Worm (Caenorhabditis elegans) whole organism, young adult: ENCODE results near the gene H04D03.4.

Source experiments
- B0261.1 ChIP-seq: sonication (generic microtip); optimal IDR thresholded peaks from 2 replicates; lab custom pipeline; 2016; ENCODE audit warnings: mild to moderate bottlenecking, missing genetic modification characterization, moderate library complexity, missing compliant biosample characterization
- B0336.3 ChIP-seq: fragments of 200-800 bp; sonication (Bioruptor generic); IDR thresholded peaks from 2 replicates; pipeline ENCODE4 v1.3.6; 2022; ENCODE audit warnings: missing genetic modification characterization, missing compliant biosample characterization
- C06A6.2 ChIP-seq: fragments of 200-800 bp; sonication (Bioruptor generic); conservative IDR thresholded peaks from 2 replicates; pipeline ENCODE4 v1.3.6; 2022; ENCODE audit warnings: missing genetic modification characterization, missing compliant biosample characterization
- C17E4.6 ChIP-seq: fragments of 200-800 bp; sonication (Bioruptor generic); IDR thresholded peaks from 2 replicates; pipeline ENCODE4 v1.3.6; 2022; ENCODE audit warnings: missing genetic modification reagents, missing genetic modification characterization, missing compliant biosample characterization
- D2030.7 ChIP-seq: fragments of 200-800 bp; sonication (Bioruptor generic); IDR thresholded peaks from 2 replicates; pipeline ENCODE4 v1.3.6; 2022; ENCODE audit warnings: missing genetic modification reagents, missing genetic modification characterization, missing compliant biosample characterization
- F22D6.2 ChIP-seq: sonication (generic microtip); optimal IDR thresholded peaks from 2 replicates; lab custom pipeline; 2016; ENCODE audit warnings: mild to moderate bottlenecking, missing genetic modification characterization, missing compliant biosample characterization
- F37B4.10 ChIP-seq: fragments of 200-800 bp; sonication (Bioruptor generic); IDR thresholded peaks from 2 replicates; pipeline ENCODE4 v1.3.6; 2022; ENCODE audit warnings: missing genetic modification characterization, missing compliant biosample characterization
- F39B2.1 ChIP-seq: fragments of 200-800 bp; sonication (Bioruptor generic); IDR thresholded peaks from 2 replicates; pipeline ENCODE4 v1.3.6; 2022; ENCODE audit warnings: missing genetic modification reagents, missing genetic modification characterization, missing compliant biosample characterization
- F55B11.4 ChIP-seq: sonication (generic microtip); optimal IDR thresholded peaks from 2 replicates; lab custom pipeline; 2016; ENCODE audit warnings: missing compliant biosample characterization, missing genetic modification characterization, borderline replicate concordance; ENCODE audit not compliant: insufficient read depth
- F57A8.1 ChIP-seq: fragments of 200-800 bp; sonication (Bioruptor generic); optimal IDR thresholded peaks from 2 replicates; lab custom pipeline; 2018; ENCODE audit warnings: mild to moderate bottlenecking, missing genetic modification characterization, moderate library complexity, missing compliant biosample characterization
- K11D2.4 ChIP-seq: fragments of 200-800 bp; sonication (Bioruptor generic); IDR thresholded peaks from 2 replicates; pipeline ENCODE4 v1.3.6; 2022; ENCODE audit warnings: missing genetic modification reagents, missing genetic modification characterization, missing compliant biosample characterization
- T07F8.4 ChIP-seq: sonication (generic microtip); optimal IDR thresholded peaks from 2 replicates; lab custom pipeline; 2016; ENCODE audit warnings: mild to moderate bottlenecking, missing genetic modification characterization, moderate library complexity, missing compliant biosample characterization
- T26A5.8 ChIP-seq: sonication (generic microtip); optimal IDR thresholded peaks from 2 replicates; lab custom pipeline; 2016; ENCODE audit warnings: missing genetic modification characterization, missing compliant biosample characterization
- Y53G8AR.9 ChIP-seq: fragments of 200-800 bp; sonication (Bioruptor generic); conservative IDR thresholded peaks from 2 replicates; pipeline ENCODE4 v1.3.6; 2022; ENCODE audit warnings: missing genetic modification reagents, missing genetic modification characterization, missing compliant biosample characterization
- akir-1 ChIP-seq: fragments of 200-800 bp; sonication (Bioruptor generic); optimal IDR thresholded peaks from 2 replicates; lab custom pipeline; 2018; ENCODE audit warnings: mild to moderate bottlenecking, missing genetic modification characterization, moderate library complexity, missing compliant biosample characterization
- athp-1 ChIP-seq: sonication (generic microtip); optimal IDR thresholded peaks from 2 replicates; lab custom pipeline; 2017; ENCODE audit warnings: mild to moderate bottlenecking, missing genetic modification characterization, missing compliant biosample characterization
- attf-3 ChIP-seq: fragments of 200-800 bp; sonication (Bioruptor generic); conservative IDR thresholded peaks from 2 replicates; pipeline ENCODE4 v1.3.6; 2022; ENCODE audit warnings: missing genetic modification reagents, missing genetic modification characterization, missing compliant biosample characterization
- attf-5 ChIP-seq: fragments of 200-800 bp; sonication (Bioruptor generic); optimal IDR thresholded peaks from 2 replicates; lab custom pipeline; 2018; ENCODE audit warnings: mild to moderate bottlenecking, missing genetic modification characterization, missing compliant biosample characterization
- attf-6 ChIP-seq: fragments of 200-800 bp; sonication (Bioruptor generic); IDR thresholded peaks from 2 replicates; pipeline ENCODE4 v1.3.6; 2022; ENCODE audit warnings: missing genetic modification reagents, missing genetic modification characterization, missing compliant biosample characterization
- bed-1 ChIP-seq: fragments of 200-800 bp; sonication (Bioruptor generic); IDR thresholded peaks from 2 replicates; pipeline ENCODE4 v1.3.6; 2022; ENCODE audit warnings: missing genetic modification reagents, missing genetic modification characterization, missing compliant biosample characterization
- cebp-1 ChIP-seq, 2 experiments: fragments of 200-800 bp in 1 of 2; sonication (Bioruptor generic) in 1 of 2; sonication (generic microtip) in 1 of 2; IDR thresholded peaks in 1 of 2; optimal IDR thresholded peaks in 1 of 2; 2 replicates each; pipeline versions ENCODE4 v1.3.6 to Lab custom; 2017 to 2022; ENCODE audit warnings: missing compliant biosample characterization in 2 of 2, missing genetic modification characterization in 2 of 2, mild to moderate bottlenecking in 1 of 2, missing genetic modification reagents in 1 of 2, moderate library complexity in 1 of 2
- ceh-27 ChIP-seq: fragments of 200-800 bp; sonication (Bioruptor generic); optimal IDR thresholded peaks from 2 replicates; lab custom pipeline; 2018; ENCODE audit warnings: mild to moderate bottlenecking, missing genetic modification characterization, moderate library complexity, missing compliant biosample characterization
- ceh-91 ChIP-seq: fragments of 200-800 bp; sonication (Bioruptor generic); IDR thresholded peaks from 2 replicates; pipeline ENCODE4 v1.3.6; 2022; ENCODE audit warnings: missing genetic modification reagents, missing genetic modification characterization, missing compliant biosample characterization
- dpl-1 ChIP-seq: fragments of 150-350 bp; optimal IDR thresholded peaks from 2 replicates; lab custom pipeline; 2014; ENCODE audit warnings: missing biosample characterization, missing genetic modification reagents, missing genetic modification characterization
- egl-44 ChIP-seq: fragments of 200-800 bp; sonication (Bioruptor generic); IDR thresholded peaks from 2 replicates; pipeline ENCODE4 v1.3.6; 2022; ENCODE audit warnings: missing genetic modification reagents, missing genetic modification characterization, missing compliant biosample characterization
- ekl-4 ChIP-seq: fragments of 200-800 bp; sonication (Bioruptor generic); IDR thresholded peaks from 2 replicates; pipeline ENCODE4 v1.3.6; 2022; ENCODE audit warnings: missing genetic modification reagents, missing genetic modification characterization, missing compliant biosample characterization
- ets-4 ChIP-seq: fragments of 200-800 bp; sonication (Bioruptor generic); optimal IDR thresholded peaks from 2 replicates; lab custom pipeline; 2018; ENCODE audit warnings: mild to moderate bottlenecking, missing genetic modification characterization, missing compliant biosample characterization
- hlh-12 ChIP-seq: sonication (generic microtip); optimal IDR thresholded peaks from 2 replicates; lab custom pipeline; 2016; ENCODE audit warnings: missing genetic modification characterization, missing compliant biosample characterization
- hmg-1.2 ChIP-seq: fragments of 200-800 bp; sonication (Bioruptor generic); IDR thresholded peaks from 2 replicates; pipeline ENCODE4 v1.3.6; 2022; ENCODE audit warnings: missing genetic modification reagents, missing genetic modification characterization, missing compliant biosample characterization
- hrde-1 ChIP-seq: sonication (generic microtip); optimal IDR thresholded peaks from 2 replicates; lab custom pipeline; 2016; ENCODE audit warnings: missing genetic modification characterization, mild to moderate bottlenecking, missing compliant biosample characterization, moderate library complexity, missing genotype, missing genetic modification reagents, borderline replicate concordance
- lag-1 ChIP-seq: fragments of 200-800 bp; sonication (Bioruptor generic); IDR thresholded peaks from 2 replicates; pipeline ENCODE4 v1.3.6; 2022; ENCODE audit warnings: missing genetic modification reagents, missing genetic modification characterization, missing compliant biosample characterization
- lin-26 ChIP-seq: fragments of 200-800 bp; sonication (Bioruptor generic); IDR thresholded peaks from 2 replicates; pipeline ENCODE4 v1.3.6; 2022; ENCODE audit warnings: missing genetic modification reagents, missing genetic modification characterization, missing compliant biosample characterization
- lin-35 ChIP-seq, 3 experiments: fragments of 150-350 bp in 2 of 3; sonication (generic microtip) in 1 of 3; optimal IDR thresholded peaks; 2 replicates each; lab custom pipeline; 2014 to 2018; ENCODE audit warnings: missing biosample characterization in 3 of 3, missing genetic modification characterization in 3 of 3, missing genetic modification reagents in 3 of 3
- lin-54 ChIP-seq: fragments of 200-800 bp; sonication (Bioruptor generic); optimal IDR thresholded peaks from 2 replicates; lab custom pipeline; 2018; ENCODE audit warnings: mild to moderate bottlenecking, missing genetic modification characterization, missing compliant biosample characterization
- lsl-1 ChIP-seq: fragments of 200-800 bp; sonication (Bioruptor generic); optimal IDR thresholded peaks from 2 replicates; lab custom pipeline; 2018; ENCODE audit warnings: mild to moderate bottlenecking, missing genetic modification characterization, moderate library complexity, missing compliant biosample characterization
- madf-3 ChIP-seq: fragments of 200-800 bp; sonication (Bioruptor generic); IDR thresholded peaks from 2 replicates; pipeline ENCODE4 v1.3.6; 2022; ENCODE audit warnings: missing genetic modification reagents, missing genetic modification characterization, missing compliant biosample characterization
- mel-28 ChIP-seq: sonication (generic microtip); optimal IDR thresholded peaks from 2 replicates; lab custom pipeline; 2016; ENCODE audit warnings: borderline replicate concordance, mild to moderate bottlenecking, missing genetic modification characterization, missing compliant biosample characterization
- mes-4 ChIP-seq: sonication (generic microtip); optimal IDR thresholded peaks from 2 replicates; lab custom pipeline; 2016; ENCODE audit warnings: missing genotype, missing genetic modification characterization, missing compliant biosample characterization
- nfya-1 ChIP-seq: sonication (generic microtip); optimal IDR thresholded peaks from 2 replicates; lab custom pipeline; 2017; ENCODE audit warnings: antibody characterized with exemption, missing compliant biosample characterization, missing genetic modification characterization, borderline replicate concordance; ENCODE audit not compliant: insufficient read depth
- nhr-120 ChIP-seq: fragments of 200-800 bp; sonication (Bioruptor generic); IDR thresholded peaks from 2 replicates; pipeline ENCODE4 v1.3.6; 2022; ENCODE audit warnings: missing genetic modification characterization, missing compliant biosample characterization
- pha-4 ChIP-seq: fragments of 150-350 bp; sonication (generic microtip); optimal IDR thresholded peaks from 2 replicates; lab custom pipeline; 2014; ENCODE audit warnings: missing biosample characterization, missing genetic modification reagents, missing genetic modification characterization
- sea-2 ChIP-seq: fragments of 200-800 bp; sonication (Bioruptor generic); IDR thresholded peaks from 2 replicates; pipeline ENCODE4 v1.3.6; 2022; ENCODE audit warnings: missing genetic modification characterization, missing compliant biosample characterization
- sptf-2 ChIP-seq: fragments of 200-800 bp; sonication (Bioruptor generic); optimal IDR thresholded peaks from 2 replicates; lab custom pipeline; 2018; ENCODE audit warnings: mild to moderate bottlenecking, missing genetic modification characterization, missing compliant biosample characterization
- xnd-1 ChIP-seq: sonication (generic microtip); optimal IDR thresholded peaks from 2 replicates; lab custom pipeline; 2016; ENCODE audit warnings: missing genotype, missing genetic modification reagents, missing genetic modification characterization, missing compliant biosample characterization
- ztf-22 ChIP-seq: fragments of 200-800 bp; sonication (Bioruptor generic); optimal IDR thresholded peaks from 2 replicates; lab custom pipeline; 2018; ENCODE audit warnings: mild to moderate bottlenecking, missing genetic modification characterization, moderate library complexity, missing compliant biosample characterization
- ztf-28 ChIP-seq: fragments of 200-800 bp; sonication (Bioruptor generic); IDR thresholded peaks from 2 replicates; pipeline ENCODE4 v1.3.6; 2022; ENCODE audit warnings: missing genetic modification reagents, missing genetic modification characterization, missing compliant biosample characterization
- ztf-6 ChIP-seq: fragments of 200-800 bp; sonication (Bioruptor generic); IDR thresholded peaks from 2 replicates; pipeline ENCODE4 v1.3.6; 2022; ENCODE audit warnings: missing genetic modification reagents, missing genetic modification characterization, missing compliant biosample characterization

Gene H04D03.4

ce11 chrIII:10460427-10461163 is 9.7 kb upstream of the H04D03.4 start, which contains the start of gene ecps-1 (continued):
- peak; percentile 67 for TF ChIP-seq pha-4 (tag; lab: Kevin White, UChicago)
- no peak for TF ChIP-seq egl-44 (GFP tag; lab: Robert Waterston, UW)
- peak; percentile 74 for TF ChIP-seq C06A6.2 (GFP tag; lab: Robert Waterston, UW)
- peak; percentile 64 for TF ChIP-seq cebp-1 (GFP tag; IDR thresholded peaks at IDR 0.05; lab: Robert Waterston, UW)
- peak; percentile 69 for TF ChIP-seq cebp-1 (tag; optimal IDR thresholded peaks at IDR 0.05; lab: Kevin White, UChicago)
- TF ChIP-seq akir-1 (GFP tag; lab: Kevin White, UChicago): no peak
- TF ChIP-seq F57A8.1 (GFP tag; lab: Kevin White, UChicago): no peak
- no peak for TF ChIP-seq B0261.1 (tag; lab: Kevin White, UChicago)
- TF ChIP-seq xnd-1: no peak
- TF ChIP-seq K11D2.4: peak; percentile 68; the same call in 1 of the 2 replicates
- TF ChIP-seq athp-1: peak; percentile 91
- peak; percentile 60 for TF ChIP-seq T07F8.4 (tag; lab: Kevin White, UChicago)
- no peak for TF ChIP-seq mel-28 (tag; lab: Kevin White, UChicago)
- peak; percentile 70 for TF ChIP-seq attf-3
- peak; percentile 96 for TF ChIP-seq D2030.7 (GFP tag; lab: Robert Waterston, UW)
- peak; percentile 78; the same call in 1 of the 2 replicates for TF ChIP-seq attf-6 (GFP tag; lab: Robert Waterston, UW)
- TF ChIP-seq B0336.3 (GFP tag; lab: Robert Waterston, UW): no peak
- no peak for TF ChIP-seq nfya-1 (tag; lab: Kevin White, UChicago)
- no peak for TF ChIP-seq sea-2
- TF ChIP-seq lin-54 (GFP tag; lab: Kevin White, UChicago): peak; percentile 88
- TF ChIP-seq lsl-1 (GFP tag; lab: Kevin White, UChicago): peak; percentile 79
- TF ChIP-seq ceh-91 (GFP tag; lab: Robert Waterston, UW): peak; percentile 86
- no peak for TF ChIP-seq F37B4.10 (GFP tag; lab: Robert Waterston, UW)
- TF ChIP-seq hlh-12 (tag; lab: Kevin White, UChicago): no peak
- no peak for TF ChIP-seq sptf-2
- peak; percentile 96 for TF ChIP-seq ztf-28 (GFP tag; lab: Robert Waterston, UW)
- no peak for TF ChIP-seq T26A5.8 (tag; lab: Kevin White, UChicago)
- peak; percentile 79; the same call in 1 of the 2 replicates for TF ChIP-seq madf-3 (GFP tag; lab: Robert Waterston, UW)
- TF ChIP-seq C17E4.6 (GFP tag; lab: Robert Waterston, UW): peak; percentile 70
- peak; percentile 12 for TF ChIP-seq ztf-22 (GFP tag; lab: Kevin White, UChicago)
- TF ChIP-seq Y53G8AR.9 (GFP tag; lab: Robert Waterston, UW): 0 out of 2 replicates have a peak, but pooled peaks have one; percentile 30
- no peak for TF ChIP-seq mes-4 (tag; lab: Kevin White, UChicago)
- TF ChIP-seq dpl-1: no peak
- TF ChIP-seq hrde-1: no peak
- TF ChIP-seq hmg-1.2: peak; percentile 82
- no peak for TF ChIP-seq F55B11.4 (tag; lab: Kevin White, UChicago)
- peak; percentile 91 for TF ChIP-seq ceh-27 (GFP tag; lab: Kevin White, UChicago)
- TF ChIP-seq F22D6.2: no peak
- no peak for TF ChIP-seq ztf-6 (GFP tag; lab: Robert Waterston, UW)
- no peak for TF ChIP-seq lag-1 (GFP tag; lab: Robert Waterston, UW)
- no peak for TF ChIP-seq nhr-120
- no peak for TF ChIP-seq ets-4
- peak; percentile 84; the same call in 1 of the 2 replicates for TF ChIP-seq ekl-4 (GFP tag; lab: Robert Waterston, UW)
- TF ChIP-seq attf-5 (GFP tag; lab: Kevin White, UChicago): peak; percentile 100
- TF ChIP-seq bed-1 (GFP tag; lab: Robert Waterston, UW): no peak
- TF ChIP-seq lin-26 (GFP tag; lab: Robert Waterston, UW): peak; percentile 25; the same call in 1 of the 2 replicates
- TF ChIP-seq lin-35 (GFP tag; optimal IDR thresholded peaks at IDR 0.05; lab: Kevin White, UChicago): peak in 1 of 3 experiments; percentile 66
- no peak for TF ChIP-seq F39B2.1 (GFP tag; lab: Robert Waterston, UW)
